Worm (Caenorhabditis elegans): Measurements from ENCODE around the gene srh-298.

- TF ChIP-seq nhr-25 (tag; optimal IDR thresholded peaks at IDR 0.05) (no peak), fos-1 (tag; optimal IDR thresholded peaks at IDR 0.05) (no peak), sea-2 (GFP tag; optimal IDR thresholded peaks at IDR 0.05) (no peak), R02D3.7 (tag; optimal IDR thresholded peaks at IDR 0.05) (no peak), egl-27 (tag; optimal IDR thresholded peaks at IDR 0.05) (no peak), pqm-1 (tag; optimal IDR thresholded peaks at IDR 0.05) (no peak), elt-3 (tag; optimal IDR thresholded peaks at IDR 0.05) (no peak), nhr-76 (tag; optimal IDR thresholded peaks at IDR 0.05) (no peak)
Measured at ce11 chrV:17784363-17784762, 34.3 kb upstream of the srh-298 start.

Data from whole organism, L3 larva.